Fruit fly (Drosophila melanogaster): ENCODE measurements around the gene CG15160.

CG15160 gene

DNA sequence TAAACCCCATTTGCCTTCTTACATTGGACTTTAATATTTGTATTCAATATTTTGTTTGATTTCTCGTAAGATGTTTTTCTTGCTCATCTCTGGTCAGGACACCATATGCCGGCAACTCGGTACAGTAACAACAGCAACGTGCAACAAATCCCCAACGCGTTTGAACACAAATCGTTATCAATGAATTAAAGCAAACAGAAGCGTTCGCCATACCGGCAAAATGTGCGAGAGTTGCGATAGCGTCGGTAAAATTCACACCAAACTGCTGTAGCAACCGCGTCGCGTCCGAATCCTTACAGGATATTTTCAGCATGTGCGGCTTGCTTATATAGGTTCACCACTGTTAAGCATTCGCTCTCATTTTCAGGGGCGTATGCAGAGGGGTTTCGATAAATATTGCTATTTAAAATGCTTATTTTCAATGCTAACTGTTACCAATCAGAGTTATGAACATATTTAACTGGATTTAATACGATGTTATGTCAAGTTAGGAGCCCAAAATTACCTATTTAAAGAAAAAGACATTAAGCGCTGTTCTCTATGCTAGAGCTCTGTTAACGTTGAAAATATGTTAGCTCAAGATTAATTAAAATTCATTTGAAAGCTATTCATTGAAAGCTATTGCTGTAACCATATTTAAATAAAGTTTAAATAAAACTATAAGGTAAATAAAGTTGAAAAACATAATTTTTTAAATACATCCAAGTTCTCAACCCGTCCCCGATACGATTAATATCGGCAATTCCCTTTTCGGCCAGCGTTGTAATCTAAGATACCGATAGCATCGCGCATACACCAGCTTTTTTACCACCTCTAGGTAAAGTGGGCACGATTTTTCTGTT lies at the start of gene CG15160, which contains the start of gene Pde11:
TSS of gene CG15160 (plus strand) at position 792 of the 842 bp plus-strand sequence.
TSS of gene Pde11 (minus strand) at position 243 of the 842 bp plus-strand sequence.
- TF ChIP-seq Sin3A (optimal IDR thresholded peaks at IDR 0.05) (no peak), Myc (optimal IDR thresholded peaks at IDR 0.05) (no peak), h (optimal IDR thresholded peaks at IDR 0.05) (no peak), psq (optimal IDR thresholded peaks at IDR 0.05) (no peak), insv (optimal IDR thresholded peaks at IDR 0.05) (no peak), ttk (optimal IDR thresholded peaks at IDR 0.05) (no peak)

DNA sequence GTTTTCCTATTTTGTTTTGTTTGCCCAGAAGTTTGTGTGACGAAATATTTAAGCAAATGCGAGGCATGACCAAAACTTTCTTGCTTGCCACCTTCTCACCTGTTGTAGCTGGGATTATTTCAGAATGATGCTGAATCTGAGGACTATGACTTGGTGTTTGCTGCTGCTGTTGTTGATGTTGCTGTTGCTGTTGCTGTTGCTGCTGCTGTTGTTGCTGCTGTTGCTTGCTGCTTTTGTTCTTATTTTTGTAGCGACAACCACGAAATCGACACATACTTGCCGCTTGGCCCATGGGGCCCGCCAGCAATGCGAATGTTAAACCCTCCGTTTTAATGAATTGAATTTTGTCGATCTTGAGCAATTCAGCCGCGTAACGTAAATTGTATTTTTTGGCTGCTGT lies 44.3 kb upstream of the CG15160 start:
- TF ChIP-seq ttk (optimal IDR thresholded peaks at IDR 0.05) (no peak), insv (optimal IDR thresholded peaks at IDR 0.05) (no peak), Sin3A (optimal IDR thresholded peaks at IDR 0.05) (no peak), Myc (optimal IDR thresholded peaks at IDR 0.05) (no peak), psq (optimal IDR thresholded peaks at IDR 0.05) (no peak), h (optimal IDR thresholded peaks at IDR 0.05) (no peak)

DNA sequence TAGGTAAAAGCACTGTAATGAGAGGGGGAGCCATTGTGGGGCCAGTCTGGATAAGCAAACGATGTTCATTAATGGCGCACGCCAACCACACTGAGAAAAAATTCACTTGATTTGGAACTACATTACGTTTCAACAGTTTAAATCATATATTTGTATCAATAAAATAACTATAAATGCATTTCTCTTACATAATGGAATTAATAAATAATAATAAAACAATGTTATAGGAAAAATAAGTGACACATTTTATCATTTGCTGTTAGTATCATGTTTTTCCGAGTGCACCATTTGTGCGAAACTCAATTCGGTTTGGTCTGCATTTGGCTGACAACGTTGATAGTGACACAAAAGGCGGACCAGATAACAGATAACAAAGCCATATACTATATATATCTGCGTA lies 41.9 kb upstream of the CG15160 start:
- TF ChIP-seq Sin3A (optimal IDR thresholded peaks at IDR 0.05) (no peak), psq (optimal IDR thresholded peaks at IDR 0.05) (no peak), ttk (optimal IDR thresholded peaks at IDR 0.05) (no peak), insv (optimal IDR thresholded peaks at IDR 0.05) (no peak), Myc (optimal IDR thresholded peaks at IDR 0.05) (no peak), h (optimal IDR thresholded peaks at IDR 0.05) (no peak)

DNA sequence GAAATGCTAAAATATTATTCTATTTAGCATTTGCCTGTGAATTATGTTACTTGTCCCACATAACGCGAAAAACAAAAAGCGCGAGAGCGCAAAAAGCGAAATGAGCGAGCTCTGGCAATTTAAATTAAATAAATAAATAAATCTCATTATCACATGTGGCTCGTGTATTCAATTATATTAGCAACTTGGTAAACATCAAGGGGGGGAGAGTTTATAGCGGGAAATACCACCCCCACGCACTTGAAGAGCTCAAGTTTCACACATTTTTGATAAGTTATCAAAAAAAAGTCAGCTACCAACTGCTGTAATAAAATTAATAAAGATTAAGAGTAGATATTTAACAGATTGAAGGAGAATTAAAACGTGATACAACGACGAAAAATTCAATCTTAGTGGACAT lies 41.2 kb upstream of the CG15160 start:
- TF ChIP-seq insv (optimal IDR thresholded peaks at IDR 0.05) = no peak
- no peak for TF ChIP-seq Myc (optimal IDR thresholded peaks at IDR 0.05)
- no peak for TF ChIP-seq ttk (optimal IDR thresholded peaks at IDR 0.05)
- no peak for TF ChIP-seq psq (optimal IDR thresholded peaks at IDR 0.05)
- TF ChIP-seq h (optimal IDR thresholded peaks at IDR 0.05) = no peak
- no peak for TF ChIP-seq Sin3A (optimal IDR thresholded peaks at IDR 0.05)

DNA sequence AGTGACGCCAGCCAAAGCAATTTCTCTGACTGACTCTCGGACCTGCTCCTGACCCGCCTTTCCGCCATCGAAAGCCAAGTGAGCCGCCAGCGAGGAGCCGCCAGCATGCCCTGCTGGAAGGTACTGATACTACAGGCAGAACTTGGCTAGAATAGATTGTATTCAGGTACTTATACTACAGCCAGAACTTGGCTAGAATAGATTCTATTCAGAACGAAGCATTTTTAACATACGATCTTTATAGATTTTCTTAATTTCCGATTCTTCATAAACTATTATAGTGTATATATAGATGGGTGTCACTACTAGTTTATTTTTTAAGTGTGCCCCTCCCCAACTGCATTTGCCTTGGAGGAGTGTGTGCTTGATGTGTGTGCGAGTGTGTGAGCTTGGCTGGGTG lies 36.5 kb upstream of the CG15160 start:
- TF ChIP-seq ttk (optimal IDR thresholded peaks at IDR 0.05) = no peak
- TF ChIP-seq Sin3A (optimal IDR thresholded peaks at IDR 0.05) = no peak
- no peak for TF ChIP-seq Myc (optimal IDR thresholded peaks at IDR 0.05)
- no peak for TF ChIP-seq h (optimal IDR thresholded peaks at IDR 0.05)

DNA sequence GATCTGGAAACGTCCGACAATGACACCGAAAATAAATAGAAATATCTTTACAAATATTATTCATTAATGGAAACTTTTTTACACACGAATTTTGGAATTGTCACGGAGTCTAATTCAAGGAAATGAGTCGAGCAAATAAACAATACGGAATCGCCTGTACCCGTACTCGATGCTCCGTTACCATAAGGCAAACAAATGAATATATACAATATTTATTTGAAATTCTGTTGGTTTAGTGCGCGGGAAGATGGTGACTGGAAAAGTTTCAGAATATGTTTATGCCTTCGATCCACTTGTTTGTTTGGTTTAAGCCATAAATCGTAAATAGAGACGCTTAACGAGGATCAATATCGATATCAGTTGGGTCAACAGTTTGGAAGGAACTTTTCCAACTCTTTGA lies 34.3 kb upstream of the CG15160 start:
- TF ChIP-seq insv (optimal IDR thresholded peaks at IDR 0.05) = no peak
- TF ChIP-seq psq (optimal IDR thresholded peaks at IDR 0.05) = no peak
- no peak for TF ChIP-seq Sin3A (optimal IDR thresholded peaks at IDR 0.05)

DNA sequence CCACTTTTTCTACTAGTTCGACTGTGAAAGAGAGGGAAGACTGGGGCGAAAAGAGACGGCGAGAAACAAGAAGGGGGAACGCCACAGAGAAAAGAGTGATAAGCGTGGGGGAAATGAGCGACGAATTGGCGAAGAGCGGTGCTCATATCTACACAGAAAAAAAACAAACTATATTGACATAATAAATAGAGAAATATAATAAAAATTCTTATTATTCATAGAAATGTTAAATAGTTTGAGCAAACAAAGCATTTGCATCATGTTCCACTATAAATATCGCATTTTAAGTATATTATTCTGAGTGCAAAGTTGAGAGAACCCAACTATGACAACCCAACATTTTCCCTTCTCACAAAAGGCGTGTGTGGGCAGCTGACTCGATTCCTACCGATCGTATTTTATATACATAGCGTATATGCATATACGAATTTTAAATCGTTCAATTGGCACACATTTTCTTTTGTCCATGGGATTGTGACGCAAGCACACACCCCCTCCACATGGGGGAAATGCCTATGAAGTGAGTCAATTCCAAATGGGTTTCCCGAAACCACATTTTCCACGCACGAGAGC lies 32.6 kb upstream of the CG15160 start:
- TF ChIP-seq h (optimal IDR thresholded peaks at IDR 0.05) = no peak
- no peak for TF ChIP-seq Myc (optimal IDR thresholded peaks at IDR 0.05)
- no peak for TF ChIP-seq insv (optimal IDR thresholded peaks at IDR 0.05)
- TF ChIP-seq ttk (optimal IDR thresholded peaks at IDR 0.05) = no peak
- no peak for TF ChIP-seq psq (optimal IDR thresholded peaks at IDR 0.05)
- no peak for TF ChIP-seq Sin3A (optimal IDR thresholded peaks at IDR 0.05)

DNA sequence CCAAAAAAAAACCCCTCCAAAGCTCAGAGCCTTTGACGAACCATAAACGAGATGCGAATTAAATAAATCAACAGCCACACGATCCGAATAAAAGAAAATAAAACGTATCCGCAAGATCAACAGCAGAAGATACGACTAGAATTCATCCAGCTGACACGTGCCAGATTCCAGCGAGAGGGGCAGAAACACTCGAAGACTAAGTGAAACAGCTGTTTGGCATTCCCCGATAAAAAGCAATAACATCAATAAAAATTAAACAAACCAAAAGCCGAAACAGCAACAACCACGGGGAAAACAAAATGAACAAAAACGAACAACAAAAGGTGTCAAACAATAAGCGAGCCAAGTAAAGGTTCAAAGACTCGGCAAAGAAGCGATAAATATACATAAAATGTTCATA lies 31.6 kb upstream of the CG15160 start:
- TF ChIP-seq h (optimal IDR thresholded peaks at IDR 0.05) (no peak), insv (optimal IDR thresholded peaks at IDR 0.05) (no peak), ttk (optimal IDR thresholded peaks at IDR 0.05) (no peak), psq (optimal IDR thresholded peaks at IDR 0.05) (no peak), Myc (optimal IDR thresholded peaks at IDR 0.05) (no peak), Sin3A (optimal IDR thresholded peaks at IDR 0.05) (no peak)

DNA sequence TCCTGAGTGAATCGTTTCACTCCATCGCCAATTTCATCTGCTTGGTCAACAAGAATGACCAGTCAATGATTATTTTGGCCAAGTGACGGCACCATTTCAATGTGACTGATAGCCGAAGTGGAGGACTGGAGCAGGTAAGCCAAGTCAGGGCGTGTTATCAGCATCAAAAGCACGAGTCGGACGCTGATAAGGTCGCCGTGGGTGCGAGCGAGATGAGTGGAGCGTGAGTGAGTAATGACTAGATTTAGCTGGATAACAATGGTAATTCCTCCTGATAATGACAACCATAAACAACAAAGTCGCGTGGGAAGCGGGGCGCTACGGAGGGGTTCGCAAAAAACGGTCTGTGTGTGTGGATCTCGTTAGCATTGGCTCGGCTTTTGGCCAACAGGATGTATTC lies 29.7 kb upstream of the CG15160 start:
- TF ChIP-seq insv (optimal IDR thresholded peaks at IDR 0.05) = no peak
- no peak for TF ChIP-seq Myc (optimal IDR thresholded peaks at IDR 0.05)
- TF ChIP-seq psq (optimal IDR thresholded peaks at IDR 0.05) = no peak

DNA sequence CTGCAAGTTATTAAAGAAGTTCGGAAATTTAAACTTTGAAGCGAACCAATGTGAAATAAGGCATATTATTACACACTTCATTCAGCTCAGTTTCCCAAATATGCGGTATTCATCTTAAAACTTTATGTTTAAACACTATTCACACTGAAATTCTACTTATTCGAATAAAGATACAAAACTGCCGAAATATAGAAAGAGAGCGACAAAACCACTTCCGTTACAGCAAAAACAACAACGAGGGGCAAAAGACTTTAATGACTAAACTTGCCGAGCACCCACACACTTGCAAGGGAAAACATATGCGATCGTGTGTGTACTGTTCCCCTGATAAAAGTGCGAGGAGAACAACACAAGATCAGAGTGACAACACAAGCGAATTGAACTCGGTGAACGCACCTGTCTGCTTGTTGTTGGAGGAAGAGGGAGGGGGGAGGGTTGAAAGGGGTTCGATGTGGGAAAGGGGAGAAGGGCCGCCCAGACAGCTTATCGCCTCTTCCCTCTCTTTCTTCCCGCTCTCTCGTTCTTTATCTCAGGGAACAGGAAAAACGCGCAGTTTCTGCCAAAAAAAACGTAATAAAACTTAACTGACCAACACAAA lies 29.1 kb upstream of the CG15160 start:
- TF ChIP-seq Sin3A (optimal IDR thresholded peaks at IDR 0.05) (no peak), ttk (optimal IDR thresholded peaks at IDR 0.05) (no peak), h (optimal IDR thresholded peaks at IDR 0.05) (no peak), psq (optimal IDR thresholded peaks at IDR 0.05) (no peak), insv (optimal IDR thresholded peaks at IDR 0.05) (no peak), Myc (optimal IDR thresholded peaks at IDR 0.05) (no peak)

DNA sequence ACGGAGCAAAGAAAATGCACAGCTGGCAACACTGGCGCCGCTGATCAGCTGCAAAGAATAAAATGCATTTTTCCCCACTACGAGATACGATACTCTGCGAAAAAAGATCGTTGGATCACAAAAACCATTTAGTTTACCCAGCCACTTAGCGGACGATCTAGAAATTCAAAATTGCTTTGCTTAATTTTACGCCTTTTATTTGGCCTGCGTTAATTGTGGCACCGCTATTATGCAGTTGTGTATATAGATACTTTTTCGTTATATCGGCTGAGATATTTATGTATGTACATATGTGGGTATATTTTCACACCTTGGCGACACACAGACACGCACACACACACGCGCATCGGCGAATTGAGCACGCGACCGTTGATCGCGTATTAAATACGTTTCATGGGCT lies 28.1 kb upstream of the CG15160 start:
- no peak for TF ChIP-seq ttk (optimal IDR thresholded peaks at IDR 0.05)
- no peak for TF ChIP-seq psq (optimal IDR thresholded peaks at IDR 0.05)
- TF ChIP-seq h (optimal IDR thresholded peaks at IDR 0.05) = no peak
- no peak for TF ChIP-seq Myc (optimal IDR thresholded peaks at IDR 0.05)

DNA sequence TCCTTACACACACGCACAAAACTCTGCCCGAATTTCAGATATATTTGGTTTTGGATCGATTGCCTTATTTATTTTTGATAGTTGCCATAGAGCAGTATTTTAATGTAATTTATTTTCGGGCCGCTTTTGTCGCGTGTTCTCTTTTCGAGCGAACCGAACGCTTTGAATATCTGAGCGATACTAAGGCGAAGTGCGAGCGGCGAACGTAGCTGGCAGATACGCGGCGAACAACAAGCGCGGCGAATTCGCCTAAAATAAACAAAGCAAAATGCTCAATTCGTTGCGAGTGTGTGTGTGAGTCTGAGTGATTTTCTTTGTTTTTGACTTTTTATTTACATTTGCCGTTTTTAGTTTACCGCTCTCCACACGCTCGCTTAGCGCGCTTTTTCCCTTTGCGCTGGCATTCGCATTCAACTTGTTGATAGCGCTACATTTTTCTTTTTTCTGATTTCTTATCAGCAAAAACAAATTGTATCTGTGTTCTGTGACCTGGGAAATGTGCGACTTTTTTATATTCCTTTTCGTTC lies 27.6 kb upstream of the CG15160 start:
- no peak for TF ChIP-seq h (optimal IDR thresholded peaks at IDR 0.05)

DNA sequence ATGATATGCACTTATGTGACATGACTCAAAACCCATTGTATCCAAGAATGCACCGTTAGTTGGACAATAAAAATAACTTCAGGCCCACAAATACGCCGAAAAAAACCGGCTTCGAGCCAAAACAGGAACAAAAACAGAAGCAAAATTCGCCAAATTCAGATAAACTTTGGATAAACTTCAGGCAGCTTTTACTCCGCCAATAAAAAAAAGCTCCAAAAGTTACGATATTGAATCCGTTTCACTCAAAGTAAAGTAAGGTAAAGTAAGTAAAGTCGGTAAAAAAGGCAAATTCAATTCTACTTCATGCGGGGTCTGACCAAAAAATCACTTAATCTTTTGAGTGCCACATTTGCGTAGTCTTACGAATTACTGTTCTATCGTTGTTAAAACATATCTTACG lies 26.7 kb upstream of the CG15160 start:
- TF ChIP-seq h (optimal IDR thresholded peaks at IDR 0.05) = no peak
- TF ChIP-seq psq (optimal IDR thresholded peaks at IDR 0.05) = no peak
- TF ChIP-seq Sin3A (optimal IDR thresholded peaks at IDR 0.05) = no peak
- TF ChIP-seq ttk (optimal IDR thresholded peaks at IDR 0.05) = no peak
- no peak for TF ChIP-seq insv (optimal IDR thresholded peaks at IDR 0.05)
- TF ChIP-seq Myc (optimal IDR thresholded peaks at IDR 0.05) = no peak

Measured in Kc167 (cell line).